Fruit fly (Drosophila melanogaster) S2 (cell line): ENCODE results near the gene Gr63a.

Experiments
- CG8478 ChIP-seq: fragments of >200 bp; optimal IDR thresholded peaks from 2 replicates; lab custom pipeline; 2018
- CTCF ChIP-seq, 2 experiments: fragments of >200 bp; optimal IDR thresholded peaks; 2 replicates each; lab custom pipeline; 2018

DNA sequence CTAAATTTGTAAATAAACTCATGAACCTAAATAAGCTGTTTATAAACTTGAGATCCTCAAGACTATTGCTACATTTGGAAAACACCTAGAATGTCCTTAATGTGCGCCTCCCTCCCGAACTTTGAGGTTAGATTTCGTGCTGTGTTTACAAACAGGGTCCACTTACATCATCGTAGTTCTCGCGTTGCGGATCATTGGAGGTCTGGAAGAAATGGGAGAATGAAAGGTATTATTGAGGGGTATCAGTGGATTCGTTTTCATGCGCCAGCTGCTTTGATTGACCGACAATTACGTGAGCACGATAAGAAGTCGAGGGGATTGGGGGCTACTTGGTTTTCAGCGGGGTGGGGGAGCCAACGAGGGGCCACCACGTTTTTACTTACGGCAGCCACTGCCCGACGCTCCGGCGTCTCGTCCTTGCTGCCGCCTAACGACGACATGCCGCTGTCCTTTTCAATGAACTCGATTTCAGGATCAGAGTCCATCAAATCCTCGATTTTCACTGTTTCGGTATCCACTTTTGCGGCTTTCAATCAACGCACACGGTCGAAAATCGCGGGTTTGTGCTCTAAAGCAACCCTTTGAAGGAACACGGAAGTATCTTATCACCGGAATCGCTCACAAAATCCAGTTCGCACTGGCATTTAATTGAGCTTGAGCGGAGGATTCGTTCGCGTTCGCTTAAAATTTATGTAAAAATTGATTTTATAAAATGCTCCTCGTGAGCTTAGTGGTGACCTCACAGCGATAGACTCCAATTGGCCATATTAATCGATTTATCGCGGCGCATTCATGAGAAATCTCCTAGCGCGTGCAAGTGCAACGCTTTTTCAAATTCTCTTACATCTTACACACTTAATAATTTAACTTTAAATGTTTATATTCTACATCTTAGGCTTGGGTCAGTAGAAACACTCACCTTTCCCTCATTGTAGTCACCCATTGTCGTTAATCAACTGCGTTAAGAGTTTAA, 12.7 kb upstream of the Gr63a start:
- TF ChIP-seq CG8478 (lab: Kevin White, UChicago) (no peak), CTCF (optimal IDR thresholded peaks at IDR 0.05; lab: Kevin White, UChicago) (no peak)
